Worm (Caenorhabditis elegans) whole organism, L3 larva: ENCODE results near the gene scav-3.

ENCODE experiments used
- ama-1 ChIP-seq: fragments of 150-350 bp; optimal IDR thresholded peaks from 2 replicates; lab custom pipeline; 2018
- egl-27 ChIP-seq: sonication (generic microtip); optimal IDR thresholded peaks from 4 replicates; lab custom pipeline; 2017; ENCODE audit warnings: missing biosample characterization, missing genetic modification reagents, missing genetic modification characterization
- egl-5 ChIP-seq: fragments of 150-350 bp; optimal IDR thresholded peaks from 2 replicates; lab custom pipeline; 2017; ENCODE audit warnings: missing biosample characterization, missing genetic modification reagents, missing genetic modification characterization, inconsistent platforms
- elt-1 ChIP-seq: fragments of 150-350 bp; optimal IDR thresholded peaks from 2 replicates; lab custom pipeline; 2014; ENCODE audit warnings: missing biosample characterization, missing genetic modification characterization
- fos-1 ChIP-seq: fragments of 150-350 bp; optimal IDR thresholded peaks from 2 replicates; lab custom pipeline; 2014; ENCODE audit warnings: missing biosample characterization, missing genetic modification characterization
- nhr-11 ChIP-seq: fragments of 150-350 bp; optimal IDR thresholded peaks from 2 replicates; lab custom pipeline; 2014; ENCODE audit warnings: missing biosample characterization, missing genetic modification characterization
- nhr-23 ChIP-seq: fragments of 150-350 bp; optimal IDR thresholded peaks from 2 replicates; lab custom pipeline; 2014; ENCODE audit warnings: missing biosample characterization, missing genetic modification reagents, missing genetic modification characterization
- nhr-237 ChIP-seq: fragments of 150-350 bp; optimal IDR thresholded peaks from 2 replicates; lab custom pipeline; 2014; ENCODE audit warnings: missing biosample characterization, missing genetic modification characterization
- nhr-76 ChIP-seq: fragments of 150-350 bp; sonication (generic microtip); optimal IDR thresholded peaks from 5 replicates; lab custom pipeline; 2014; ENCODE audit warnings: missing biosample characterization, missing genetic modification characterization
- sea-2 ChIP-seq: fragments of 150-350 bp; sonication (generic microtip); optimal IDR thresholded peaks from 4 replicates; lab custom pipeline; 2014; ENCODE audit warnings: missing biosample characterization, missing genetic modification reagents, missing genetic modification characterization
- skn-1 ChIP-seq: fragments of 150-350 bp; optimal IDR thresholded peaks from 2 replicates; lab custom pipeline; 2014; ENCODE audit warnings: missing biosample characterization, missing genetic modification characterization
- unc-39 ChIP-seq: sonication (generic microtip); optimal IDR thresholded peaks from 4 replicates; lab custom pipeline; 2017; ENCODE audit warnings: missing biosample characterization, missing genetic modification characterization
- unc-62 ChIP-seq: fragments of 150-350 bp; sonication (generic microtip); optimal IDR thresholded peaks from 4 replicates; lab custom pipeline; 2014; ENCODE audit warnings: missing biosample characterization, missing genetic modification reagents, missing genetic modification characterization

ce11 chrIII:12420256-12420655, 36.4 kb downstream of the scav-3 start:
- TF ChIP-seq nhr-23 (no peak), nhr-11 (tag; lab: Kevin White, UChicago) (no peak), skn-1 (no peak), egl-5 (tag; lab: Kevin White, UChicago) (no peak), nhr-237 (tag; lab: Kevin White, UChicago) (no peak), ama-1 (lab: Kevin White, UChicago) (no peak), elt-1 (tag; lab: Kevin White, UChicago) (no peak), unc-39 (tag; lab: Kevin White, UChicago) (no peak), egl-27 (tag; lab: Kevin White, UChicago) (no peak), sea-2 (no peak), nhr-76 (tag; lab: Kevin White, UChicago) (no peak), unc-62 (GFP tag; lab: Kevin White, UChicago) (no peak), fos-1 (no peak)
